Worm (Caenorhabditis elegans): ENCODE measurements around the gene ZK262.9.

ZK262.9 gene

ce11 chrV:18424471-18424870 lies 15.1 kb upstream of the ZK262.9 start, which contains the start of gene ZK262.4:
Gene ZK262.4, minus strand, starts transcription at chrV:18424571.
- no peak for TF ChIP-seq hpl-2 (GFP tag; optimal IDR thresholded peaks at IDR 0.05)
- TF ChIP-seq lir-3 (tag; optimal IDR thresholded peaks at IDR 0.05; ENCODE audit: poor library complexity): no peak
- no peak for TF ChIP-seq ztf-11 (tag; optimal IDR thresholded peaks at IDR 0.05)
- no peak for TF ChIP-seq lin-13 (GFP tag; optimal IDR thresholded peaks at IDR 0.05)
- no peak for TF ChIP-seq mab-9 (GFP tag; IDR thresholded peaks at IDR 0.05)
- TF ChIP-seq ztf-4 (tag; optimal IDR thresholded peaks at IDR 0.05): no peak
- no peak for TF ChIP-seq pag-3 (tag; optimal IDR thresholded peaks at IDR 0.05; ENCODE audit: borderline replicate concordance, insufficient read depth)
- no peak for TF ChIP-seq ceh-90 (tag; optimal IDR thresholded peaks at IDR 0.05)
- no peak for TF ChIP-seq xbp-1 (tag; optimal IDR thresholded peaks at IDR 0.05)
- no peak for TF ChIP-seq Y116A8C.19 (tag; optimal IDR thresholded peaks at IDR 0.05; ENCODE audit: borderline replicate concordance)
- no peak for TF ChIP-seq vab-15 (tag; optimal IDR thresholded peaks at IDR 0.05)
- no peak for TF ChIP-seq nhr-47 (tag; optimal IDR thresholded peaks at IDR 0.05)

- TF ChIP-seq xbp-1 (tag; optimal IDR thresholded peaks at IDR 0.05): no peak
- no peak for TF ChIP-seq lir-3 (tag; optimal IDR thresholded peaks at IDR 0.05; ENCODE audit: poor library complexity)
- no peak for TF ChIP-seq blmp-1 (tag; optimal IDR thresholded peaks at IDR 0.05)
- TF ChIP-seq nhr-237 (tag; optimal IDR thresholded peaks at IDR 0.05): no peak
- no peak for TF ChIP-seq aly-2 (tag; optimal IDR thresholded peaks at IDR 0.05)
- TF ChIP-seq mep-1 (tag; optimal IDR thresholded peaks at IDR 0.05): no peak
- TF ChIP-seq egl-27 (tag; optimal IDR thresholded peaks at IDR 0.05): no peak
- TF ChIP-seq efl-3 (GFP tag; optimal IDR thresholded peaks at IDR 0.05): no peak
- no peak for TF ChIP-seq Y116A8C.19 (tag; optimal IDR thresholded peaks at IDR 0.05; ENCODE audit: borderline replicate concordance)
Observed at ce11 chrV:18425544-18425943, 14.0 kb upstream of the ZK262.9 start, which contains the start of gene ZK262.19. Gene ZK262.19, minus strand, starts transcription at chrV:18425644.

ce11 chrV:18426280-18426679 lies 13.3 kb upstream of the ZK262.9 start, which contains the start of gene srw-83:
Gene srw-83, plus strand, starts transcription at chrV:18426580.
- no peak for TF ChIP-seq sup-37 (GFP tag; optimal IDR thresholded peaks at IDR 0.05)
- no peak for TF ChIP-seq mep-1 (tag; optimal IDR thresholded peaks at IDR 0.05)
- no peak for TF ChIP-seq nhr-11 (tag; optimal IDR thresholded peaks at IDR 0.05)
- TF ChIP-seq mdl-1 (tag; optimal IDR thresholded peaks at IDR 0.05): no peak
- TF ChIP-seq skn-1 (tag; optimal IDR thresholded peaks at IDR 0.05): no peak
- TF ChIP-seq snpc-4 (tag; optimal IDR thresholded peaks at IDR 0.05): no peak
- no peak for TF ChIP-seq aha-1 (tag; optimal IDR thresholded peaks at IDR 0.05)
- no peak for TF ChIP-seq fkh-8 (tag; optimal IDR thresholded peaks at IDR 0.05)
- TF ChIP-seq snu-23 (GFP tag; optimal IDR thresholded peaks at IDR 0.05): no peak
- no peak for TF ChIP-seq nhr-20 (tag; optimal IDR thresholded peaks at IDR 0.05)
- no peak for TF ChIP-seq ets-5 (GFP tag; IDR thresholded peaks at IDR 0.05)
- TF ChIP-seq lin-15B (tag; optimal IDR thresholded peaks at IDR 0.05): no peak
- no peak for TF ChIP-seq isw-1 (GFP tag; IDR thresholded peaks at IDR 0.05)
- no peak for TF ChIP-seq sox-4 (tag; optimal IDR thresholded peaks at IDR 0.05)

- TF ChIP-seq aly-2 (tag; optimal IDR thresholded peaks at IDR 0.05): no peak
- no peak for TF ChIP-seq unc-98 (GFP tag; IDR thresholded peaks at IDR 0.05)
- TF ChIP-seq hlh-17 (GFP tag; optimal IDR thresholded peaks at IDR 0.05; ENCODE audit: borderline replicate concordance): no peak
- no peak for TF ChIP-seq swsn-7 (tag; optimal IDR thresholded peaks at IDR 0.05)
- no peak for TF ChIP-seq skn-1 (tag; optimal IDR thresholded peaks at IDR 0.05)
- no peak for TF ChIP-seq ztf-11 (tag; optimal IDR thresholded peaks at IDR 0.05)
- no peak for TF ChIP-seq ceh-8 (GFP tag; optimal IDR thresholded peaks at IDR 0.05)
- no peak for TF ChIP-seq fkh-8 (tag; optimal IDR thresholded peaks at IDR 0.05)
- no peak for TF ChIP-seq ama-1 (optimal IDR thresholded peaks at IDR 0.05)
- no peak for TF ChIP-seq unc-30 (tag; optimal IDR thresholded peaks at IDR 0.05)
- no peak for TF ChIP-seq lsy-2 (tag; optimal IDR thresholded peaks at IDR 0.05)
- TF ChIP-seq F16B12.6 (tag; optimal IDR thresholded peaks at IDR 0.05): no peak
- no peak for TF ChIP-seq sup-37 (GFP tag; optimal IDR thresholded peaks at IDR 0.05)
- TF ChIP-seq C04F5.9 (tag; optimal IDR thresholded peaks at IDR 0.05): no peak
- no peak for TF ChIP-seq sox-4 (tag; optimal IDR thresholded peaks at IDR 0.05)
- TF ChIP-seq isw-1 (GFP tag; IDR thresholded peaks at IDR 0.05): no peak
- TF ChIP-seq tbx-2 (tag; optimal IDR thresholded peaks at IDR 0.05): no peak
- no peak for TF ChIP-seq unc-130 (tag; optimal IDR thresholded peaks at IDR 0.05)
- no peak for TF ChIP-seq Y116A8C.19 (tag; optimal IDR thresholded peaks at IDR 0.05; ENCODE audit: borderline replicate concordance)
Observed at ce11 chrV:18430826-18431225, 8.7 kb upstream of the ZK262.9 start.

Measured in whole organism, L1 larva.